Fruit fly (Drosophila melanogaster) whole organism, embryonic: Measurements from ENCODE around the gene CG34265.
A peak's percentile ranks its signal among the peaks of the same experiment; 100 is the strongest.

ENCODE experiments used
- BEAF-32 ChIP-seq: fragments of 200-800 bp; sonication (Bioruptor generic); optimal IDR thresholded peaks from 3 replicates; lab custom pipeline; 2017; ENCODE audit warnings: missing biosample characterization, missing genetic modification characterization, mild to moderate bottlenecking, moderate library complexity, missing genetic modification reagents
- Bgb ChIP-seq: fragments of 200-800 bp; sonication (Bioruptor generic); IDR thresholded peaks from 2 replicates; pipeline ENCODE4 v1.3.6; 2022; ENCODE audit warnings: missing biosample characterization, missing genetic modification characterization; ENCODE audit not compliant: partially characterized antibody
- CG1024 ChIP-seq: fragments of 200-800 bp; sonication (Bioruptor generic); IDR thresholded peaks from 2 replicates; pipeline ENCODE4 v1.3.6; 2022; ENCODE audit warnings: missing biosample characterization, missing genetic modification characterization
- CG10274 ChIP-seq: fragments of 200-800 bp; sonication (Bioruptor generic); optimal IDR thresholded peaks from 3 replicates; lab custom pipeline; 2017; ENCODE audit warnings: missing biosample characterization, mild to moderate bottlenecking, missing genetic modification characterization
- CG10321 ChIP-seq: fragments of 200-800 bp; sonication (Bioruptor generic); IDR thresholded peaks from 2 replicates; pipeline ENCODE4 v1.3.6; 2022; ENCODE audit warnings: missing biosample characterization, missing genetic modification characterization
- CG11560 ChIP-seq: fragments of 200-800 bp; sonication (Bioruptor generic); IDR thresholded peaks from 3 replicates; pipeline ENCODE4 v1.3.6; 2022; ENCODE audit warnings: missing biosample characterization, missing genetic modification characterization
- CG14965 ChIP-seq: fragments of 200-800 bp; sonication (Bioruptor generic); optimal IDR thresholded peaks from 2 replicates; lab custom pipeline; 2016; ENCODE audit warnings: missing biosample characterization, missing genetic modification characterization, borderline replicate concordance
- CG1603 ChIP-seq: fragments of 200-800 bp; sonication (Bioruptor generic); optimal IDR thresholded peaks from 2 replicates; lab custom pipeline; 2019; ENCODE audit warnings: missing biosample characterization, mild to moderate bottlenecking, missing genetic modification characterization, moderate library complexity
- CG1647 ChIP-seq: fragments of 200-800 bp; sonication (Bioruptor generic); optimal IDR thresholded peaks from 3 replicates; lab custom pipeline; 2016; ENCODE audit warnings: missing biosample characterization, missing genetic modification characterization
- CG2712 ChIP-seq: fragments of 200-800 bp; optimal IDR thresholded peaks from 3 replicates; lab custom pipeline; 2019; ENCODE audit warnings: missing biosample characterization, mild to moderate bottlenecking, missing genetic modification characterization, moderate library complexity
- CG33557 ChIP-seq: fragments of 200-800 bp; sonication (Bioruptor generic); optimal IDR thresholded peaks from 2 replicates; lab custom pipeline; 2019; ENCODE audit warnings: missing biosample characterization, mild to moderate bottlenecking, missing genetic modification characterization, moderate library complexity
- CG3407 ChIP-seq: fragments of 200-800 bp; sonication (Bioruptor generic); optimal IDR thresholded peaks from 2 replicates; lab custom pipeline; 2018; ENCODE audit warnings: missing biosample characterization, mild to moderate bottlenecking, missing genetic modification characterization
- CG34224 ChIP-seq: fragments of 200-800 bp; sonication (Bioruptor generic); IDR thresholded peaks from 3 replicates; pipeline ENCODE4 v1.3.6; 2022; ENCODE audit warnings: missing biosample characterization, missing genetic modification characterization; ENCODE audit not compliant: partially characterized antibody
- CG5953 ChIP-seq: fragments of 200-800 bp; sonication (Bioruptor generic); IDR thresholded peaks from 2 replicates; pipeline ENCODE4 v1.3.6; 2022; ENCODE audit warnings: missing biosample characterization, missing genetic modification characterization
- CG6854 ChIP-seq: fragments of 200-800 bp; sonication (Bioruptor generic); optimal IDR thresholded peaks from 3 replicates; lab custom pipeline; 2017; ENCODE audit warnings: missing biosample characterization, mild to moderate bottlenecking, missing genetic modification characterization
- CG7963 ChIP-seq: fragments of 200-800 bp; sonication (Bioruptor generic); IDR thresholded peaks from 3 replicates; pipeline ENCODE4 v1.3.6; 2022; ENCODE audit warnings: missing biosample characterization, missing genetic modification characterization; ENCODE audit not compliant: partially characterized antibody
- CG8290 ChIP-seq, 3 experiments: fragments of 200-800 bp; sonication (Bioruptor generic); optimal IDR thresholded peaks; 2 replicates each; lab custom pipeline; 2016 to 2019; ENCODE audit warnings: missing biosample characterization in 3 of 3, missing genetic modification characterization in 3 of 3, mild to moderate bottlenecking in 2 of 3, moderate library complexity in 1 of 3
- CG9215 ChIP-seq: fragments of 200-800 bp; sonication (Bioruptor generic); IDR thresholded peaks from 2 replicates; pipeline ENCODE4 v1.3.6; 2022; ENCODE audit warnings: missing biosample characterization, missing genetic modification characterization
- Dp ChIP-seq: fragments of 200-800 bp; sonication (Bioruptor generic); optimal IDR thresholded peaks from 2 replicates; lab custom pipeline; 2018; ENCODE audit warnings: missing biosample characterization, mild to moderate bottlenecking, missing genetic modification characterization, moderate library complexity
- Drgx ChIP-seq: fragments of 200-800 bp; sonication (Bioruptor generic); IDR thresholded peaks from 2 replicates; pipeline ENCODE4 v1.3.6; 2022; ENCODE audit warnings: missing biosample characterization, missing genetic modification characterization
- HLH4C ChIP-seq: fragments of 200-800 bp; sonication (Bioruptor generic); IDR thresholded peaks from 3 replicates; pipeline ENCODE4 v1.3.6; 2022; ENCODE audit warnings: missing biosample characterization, missing genetic modification characterization; ENCODE audit not compliant: partially characterized antibody
- Jarid2 ChIP-seq: fragments of 200-800 bp; sonication (Bioruptor generic); optimal IDR thresholded peaks from 3 replicates; lab custom pipeline; 2017; ENCODE audit warnings: mild to moderate bottlenecking, missing biosample characterization, missing genetic modification reagents, missing genetic modification characterization
- Lim3 ChIP-seq: fragments of 200-800 bp; sonication (Bioruptor generic); IDR thresholded peaks from 2 replicates; pipeline ENCODE4 v1.3.6; 2022; ENCODE audit warnings: missing biosample characterization, missing genetic modification characterization
- MESR4 ChIP-seq: fragments of 200-800 bp; sonication (Bioruptor generic); optimal IDR thresholded peaks from 2 replicates; lab custom pipeline; 2018; ENCODE audit warnings: missing biosample characterization, mild to moderate bottlenecking, missing genetic modification characterization, moderate library complexity
- MTF-1 ChIP-seq: fragments of 200-800 bp; sonication (Bioruptor generic); optimal IDR thresholded peaks from 2 replicates; lab custom pipeline; 2018; ENCODE audit warnings: missing biosample characterization, mild to moderate bottlenecking, missing genetic modification characterization, borderline replicate concordance
- Med ChIP-seq: fragments of 200-800 bp; sonication (Bioruptor generic); peaks from one replicate; lab custom pipeline; 2016; ENCODE audit warnings: missing biosample characterization, missing genetic modification characterization, mild to moderate bottlenecking, inconsistent platforms, moderate library complexity
- Meics ChIP-seq: fragments of 200-800 bp; sonication (Bioruptor generic); optimal IDR thresholded peaks from 2 replicates; lab custom pipeline; 2017; ENCODE audit warnings: missing biosample characterization, mild to moderate bottlenecking, missing genetic modification characterization
- Myb ChIP-seq: fragments of 200-800 bp; sonication (Bioruptor generic); optimal IDR thresholded peaks from 2 replicates; lab custom pipeline; 2016; ENCODE audit warnings: missing biosample characterization, missing genetic modification characterization
- amos ChIP-seq: fragments of 200-800 bp; sonication (Bioruptor generic); IDR thresholded peaks from 2 replicates; pipeline ENCODE4 v1.3.6; 2022; ENCODE audit warnings: missing biosample characterization, missing genetic modification characterization; ENCODE audit not compliant: partially characterized antibody
- bbx ChIP-seq: fragments of 200-800 bp; sonication (Bioruptor generic); IDR thresholded peaks from 2 replicates; pipeline ENCODE4 v1.3.6; 2022; ENCODE audit warnings: missing biosample characterization, missing genetic modification characterization; ENCODE audit not compliant: partially characterized antibody
- bowl ChIP-seq: fragments of 200-800 bp; sonication (Bioruptor generic); IDR thresholded peaks from 2 replicates; pipeline ENCODE4 v1.3.6; 2022; ENCODE audit warnings: missing biosample characterization, missing genetic modification characterization
- cg ChIP-seq: fragments of 200-800 bp; sonication (Bioruptor generic); optimal IDR thresholded peaks from 3 replicates; lab custom pipeline; 2019; ENCODE audit warnings: missing biosample characterization, mild to moderate bottlenecking, missing genetic modification characterization, moderate library complexity
- chinmo ChIP-seq: fragments of 200-800 bp; sonication (Bioruptor generic); IDR thresholded peaks from 4 replicates; pipeline ENCODE4 v1.3.6; 2022; ENCODE audit warnings: missing biosample characterization, missing genetic modification characterization; ENCODE audit not compliant: partially characterized antibody
- eve ChIP-seq, 2 experiments: fragments of >200 bp; optimal IDR thresholded peaks; 2 replicates each; lab custom pipeline; 2017; ENCODE audit warnings: missing biosample characterization in 2 of 2, missing genetic modification characterization in 2 of 2
- fru ChIP-seq: fragments of >200 bp; optimal IDR thresholded peaks from 2 replicates; lab custom pipeline; 2017
- mirr ChIP-seq: fragments of 200-800 bp; sonication (Bioruptor generic); optimal IDR thresholded peaks from 3 replicates; lab custom pipeline; 2018; ENCODE audit warnings: missing biosample characterization, mild to moderate bottlenecking, missing genetic modification characterization
- nerfin-1 ChIP-seq: fragments of 200-800 bp; sonication (Bioruptor generic); optimal IDR thresholded peaks from 3 replicates; lab custom pipeline; 2019; ENCODE audit warnings: missing biosample characterization, mild to moderate bottlenecking, missing genetic modification characterization, moderate library complexity
- nerfin-2 ChIP-seq: fragments of 200-800 bp; sonication (Bioruptor generic); IDR thresholded peaks from 2 replicates; pipeline ENCODE4 v1.3.6; 2022; ENCODE audit warnings: missing biosample characterization, missing genetic modification characterization; ENCODE audit not compliant: partially characterized antibody
- row ChIP-seq: fragments of 200-800 bp; sonication (Bioruptor generic); IDR thresholded peaks from 3 replicates; pipeline ENCODE4 v1.3.6; 2022; ENCODE audit warnings: missing biosample characterization, missing genetic modification characterization
- run ChIP-seq: fragments of 200-800 bp; sonication (Bioruptor generic); optimal IDR thresholded peaks from 3 replicates; lab custom pipeline; 2018; ENCODE audit warnings: missing biosample characterization, mild to moderate bottlenecking, missing genetic modification characterization
- sens ChIP-seq: fragments of 200-800 bp; sonication (Bioruptor generic); peaks from one replicate; lab custom pipeline; 2016; ENCODE audit warnings: missing biosample characterization, missing genetic modification characterization
- sna ChIP-seq: fragments of 200-800 bp; sonication (Bioruptor generic); IDR thresholded peaks from 2 replicates; pipeline ENCODE4 v1.3.6; 2022; ENCODE audit warnings: missing biosample characterization, missing genetic modification characterization; ENCODE audit not compliant: partially characterized antibody
- tna ChIP-seq: fragments of 200-800 bp; sonication (Bioruptor generic); IDR thresholded peaks from 2 replicates; pipeline ENCODE4 v1.3.6; 2022; ENCODE audit warnings: missing biosample characterization, missing genetic modification characterization; ENCODE audit not compliant: partially characterized antibody
- toy ChIP-seq: fragments of 200-800 bp; sonication (Bioruptor generic); IDR thresholded peaks from 2 replicates; pipeline ENCODE4 v1.3.6; 2022; ENCODE audit warnings: missing biosample characterization, missing genetic modification characterization
- trem ChIP-seq: fragments of 200-800 bp; optimal IDR thresholded peaks from 3 replicates; lab custom pipeline; 2019; ENCODE audit warnings: missing biosample characterization, mild to moderate bottlenecking, missing genetic modification characterization, moderate library complexity
- vvl ChIP-seq: fragments of 200-800 bp; sonication (Bioruptor generic); IDR thresholded peaks from 2 replicates; pipeline ENCODE4 v1.3.6; 2022; ENCODE audit warnings: missing biosample characterization, missing genetic modification characterization

CG34265 gene

DNA sequence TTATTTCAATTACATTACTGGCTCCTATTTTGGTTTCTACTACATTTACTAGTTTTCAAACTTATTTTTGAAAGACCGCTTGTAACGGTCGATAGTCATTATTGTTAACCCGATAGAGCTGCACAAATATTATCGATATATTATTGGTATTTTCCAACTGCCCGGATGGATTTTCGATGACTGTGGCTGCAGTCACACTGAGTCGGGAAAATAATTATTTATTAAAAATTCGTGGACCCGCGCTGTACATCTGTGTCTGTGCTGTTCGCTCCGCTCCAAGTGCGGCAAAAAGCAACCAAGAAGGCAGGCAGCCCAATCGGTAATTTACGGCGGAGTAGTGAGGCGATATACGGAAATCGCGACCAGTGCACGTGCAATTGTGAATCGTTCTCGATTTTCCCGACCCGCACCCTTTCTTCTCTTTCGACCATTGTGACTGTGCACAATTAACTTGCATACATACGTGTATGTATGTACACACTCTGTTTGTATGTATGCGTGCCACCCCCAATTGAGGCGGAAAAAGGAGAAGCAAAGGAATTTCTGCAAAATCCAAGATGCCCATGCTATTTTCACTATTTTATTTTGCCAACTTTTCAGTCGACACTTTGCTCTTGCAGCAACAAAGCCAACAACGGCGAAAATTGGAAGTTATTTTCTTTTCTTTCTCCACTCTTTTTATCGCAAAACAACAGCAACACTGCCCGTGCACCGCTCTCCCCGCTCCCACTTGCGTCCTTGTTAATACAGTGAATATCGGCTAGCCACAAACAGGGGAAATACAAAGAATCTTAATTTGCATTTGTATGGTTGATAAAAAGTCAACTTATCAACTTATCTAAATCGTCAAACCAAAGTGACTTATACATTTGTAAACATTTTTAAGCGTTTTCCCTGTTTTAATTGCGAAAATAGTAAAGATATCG is 35.5 kb downstream of the CG34265 start, which contains the start of gene ZnT63C (continued):
- TF ChIP-seq HLH4C (GFP tag; lab: Robert Waterston, UW) (peak; percentile 97), CG34224 (GFP tag; lab: Robert Waterston, UW) (peak; percentile 86), CG8290 (GFP tag; optimal IDR thresholded peaks at IDR 0.05; lab: Kevin White, UChicago) (no peak), CG8290 (tag; optimal IDR thresholded peaks at IDR 0.05; lab: Kevin White, UChicago) (peak in 1 of 2 experiments; percentile 30), tna (peak; percentile 93), BEAF-32 (GFP tag; lab: Kevin White, UChicago) (peak; percentile 70), Meics (GFP tag; lab: Kevin White, UChicago) (peak; percentile 8), CG11560 (no peak), CG14965 (GFP tag; lab: Kevin White, UChicago) (no peak), run (tag; lab: Kevin White, UChicago) (peak; percentile 1), CG1024 (GFP tag; lab: Robert Waterston, UW) (no peak), vvl (GFP tag; lab: Robert Waterston, UW) (peak; percentile 57), Med (GFP tag; lab: Kevin White, UChicago) (peak; percentile 79), CG7963 (GFP tag; lab: Robert Waterston, UW) (peak; percentile 89), eve (GFP tag; optimal IDR thresholded peaks at IDR 0.05; lab: Kevin White, UChicago) (peak in 1 of 2 experiments; percentile 63), CG1647 (GFP tag; lab: Kevin White, UChicago) (no peak), row (GFP tag; lab: Robert Waterston, UW) (peak; percentile 33; the same call in 2 of the 3 replicates), nerfin-1 (peak; percentile 99), Dp (GFP tag; lab: Kevin White, UChicago) (peak; percentile 54), CG10321 (GFP tag; lab: Robert Waterston, UW) (no peak), nerfin-2 (peak; percentile 87), Jarid2 (peak; percentile 81), sens (GFP tag; lab: Kevin White, UChicago) (peak; percentile 69), amos (GFP tag; lab: Robert Waterston, UW) (peak; percentile 78), cg (GFP tag; lab: Kevin White, UChicago) (peak; percentile 83), CG10274 (GFP tag; lab: Kevin White, UChicago) (no peak), trem (peak; percentile 49), Myb (GFP tag; lab: Kevin White, UChicago) (peak; percentile 97), CG3407 (GFP tag; lab: Kevin White, UChicago) (no peak), chinmo (peak; percentile 89), Lim3 (no peak), CG33557 (GFP tag; lab: Kevin White, UChicago) (peak; percentile 6), CG6854 (GFP tag; lab: Kevin White, UChicago) (peak; percentile 11), fru (lab: Kevin White, UChicago) (no peak), MTF-1 (GFP tag; lab: Kevin White, UChicago) (peak; percentile 23), Bgb (GFP tag; lab: Robert Waterston, UW) (peak; percentile 87), MESR4 (peak; percentile 92), bowl (GFP tag; lab: Robert Waterston, UW) (0 out of 2 replicates have a peak, but pooled peaks have one; percentile 35), CG5953 (GFP tag; lab: Robert Waterston, UW) (0 out of 2 replicates have a peak, but pooled peaks have one; percentile 23), CG2712 (peak; percentile 100), CG9215 (GFP tag; lab: Robert Waterston, UW) (no peak), sna (peak; percentile 62), mirr (GFP tag; lab: Kevin White, UChicago) (peak; percentile 27), bbx (GFP tag; lab: Robert Waterston, UW) (peak; percentile 93), CG1603 (tag; lab: Kevin White, UChicago) (peak; percentile 63), Drgx (peak; percentile 23; the same call in 1 of the 2 replicates), toy (GFP tag; lab: Robert Waterston, UW) (no peak)
